Worm (Caenorhabditis elegans) whole organism, L4/young adult: Measurements from ENCODE around the gene lgc-48.

Source experiments
- dao-5 ChIP-seq: sonication (generic microtip); optimal IDR thresholded peaks from 2 replicates; lab custom pipeline; 2016; ENCODE audit warnings: missing genotype, missing genetic modification characterization, moderate library complexity, missing compliant biosample characterization
- him-1 ChIP-seq: sonication (generic microtip); optimal IDR thresholded peaks from 2 replicates; lab custom pipeline; 2016; ENCODE audit warnings: missing genotype, missing genetic modification reagents, missing genetic modification characterization, missing compliant biosample characterization

- TF ChIP-seq dao-5 (tag; lab: Kevin White, UChicago) (no peak), him-1 (tag; lab: Kevin White, UChicago) (no peak)
Measured at ce11 chrV:13372821-13373220, 32.8 kb downstream of the lgc-48 start.
